Fruit fly (Drosophila melanogaster): ENCODE measurements around the gene jvl.

The jvl gene

DNA sequence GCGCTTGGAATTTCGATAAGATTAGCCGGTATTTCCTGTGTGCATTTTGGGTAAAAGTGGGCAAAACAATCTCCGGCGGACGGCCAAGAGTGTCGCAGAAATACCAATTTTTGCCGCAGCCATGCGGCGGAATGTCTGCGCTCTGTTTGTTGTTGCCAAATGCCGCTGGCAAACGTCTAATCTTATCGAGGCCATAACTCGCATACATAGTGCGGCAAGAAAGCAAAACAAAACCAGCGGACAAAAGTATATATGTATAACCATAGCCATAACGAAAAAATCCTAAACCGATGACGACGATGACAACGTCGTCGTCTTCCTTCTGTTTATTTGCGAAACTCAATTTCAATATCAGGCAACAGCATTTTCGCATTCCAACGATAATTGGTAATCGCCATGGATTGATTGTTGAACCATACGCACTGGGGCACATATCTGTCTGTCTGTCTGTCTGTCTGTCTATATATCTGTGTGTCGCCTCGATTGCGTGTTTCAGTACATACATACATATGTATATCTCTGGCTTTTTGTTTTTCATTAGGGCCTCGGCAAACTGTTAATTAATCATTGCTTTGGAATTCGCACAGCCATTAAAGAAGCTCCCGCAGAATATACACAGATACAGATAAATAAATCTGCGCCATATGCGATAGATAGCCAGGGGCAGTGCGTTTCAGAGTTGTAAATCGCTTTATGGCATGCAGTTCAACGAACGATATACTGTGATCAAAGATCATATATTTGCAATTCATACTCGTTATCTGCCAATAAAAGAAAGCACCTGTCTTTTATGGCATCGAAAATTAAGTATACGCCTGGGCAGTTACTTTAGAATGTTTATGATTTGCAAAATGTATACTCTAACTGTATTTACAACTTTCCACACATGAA lies 37.8 kb upstream of the jvl start:
- TF ChIP-seq sens (GFP tag), result peak; percentile 61
- TF ChIP-seq chinmo (GFP tag; IDR thresholded peaks at IDR 0.05; ENCODE audit: partially characterized antibody), result 0 out of 4 replicates have a peak, but pooled peaks have one; percentile 24
- peak; percentile 34 for TF ChIP-seq lab (GFP tag; optimal IDR thresholded peaks at IDR 0.05)
- peak; percentile 83 for TF ChIP-seq exex (tag; optimal IDR thresholded peaks at IDR 0.05)
- no peak for TF ChIP-seq Eip74EF (GFP tag; optimal IDR thresholded peaks at IDR 0.05)
- TF ChIP-seq caup (GFP tag; optimal IDR thresholded peaks at IDR 0.05; ENCODE audit: severe bottlenecking), result peak; percentile 13
- peak; percentile 28 for TF ChIP-seq CG10543 (GFP tag; optimal IDR thresholded peaks at IDR 0.05)
- TF ChIP-seq Mrtf (GFP tag; IDR thresholded peaks at IDR 0.05), result no peak
- TF ChIP-seq eve (GFP tag; optimal IDR thresholded peaks at IDR 0.05), result peak in 1 of 2 experiments; percentile 7
- peak; percentile 6 for TF ChIP-seq mirr (GFP tag; optimal IDR thresholded peaks at IDR 0.05)
- peak; percentile 96 for TF ChIP-seq sd (tag; optimal IDR thresholded peaks at IDR 0.05)
- TF ChIP-seq B-H2 (GFP tag; optimal IDR thresholded peaks at IDR 0.05), result no peak
- TF ChIP-seq CG17912 (GFP tag; optimal IDR thresholded peaks at IDR 0.05), result no peak
- TF ChIP-seq slp2 (GFP tag; optimal IDR thresholded peaks at IDR 0.05), result no peak
- TF ChIP-seq sug (tag; optimal IDR thresholded peaks at IDR 0.05), result peak; percentile 18
- no peak for TF ChIP-seq Hsf (GFP tag; optimal IDR thresholded peaks at IDR 0.05)
- TF ChIP-seq Med (GFP tag), result peak; percentile 61
- no peak for TF ChIP-seq abd-A (tag; optimal IDR thresholded peaks at IDR 0.05)
- TF ChIP-seq CG11695 (GFP tag; IDR thresholded peaks at IDR 0.05), result 0 out of 3 replicates have a peak, but pooled peaks have one; percentile 31
- no peak for TF ChIP-seq CG12659 (GFP tag; optimal IDR thresholded peaks at IDR 0.05)
- TF ChIP-seq Dfd (GFP tag; optimal IDR thresholded peaks at IDR 0.05), result no peak

DNA sequence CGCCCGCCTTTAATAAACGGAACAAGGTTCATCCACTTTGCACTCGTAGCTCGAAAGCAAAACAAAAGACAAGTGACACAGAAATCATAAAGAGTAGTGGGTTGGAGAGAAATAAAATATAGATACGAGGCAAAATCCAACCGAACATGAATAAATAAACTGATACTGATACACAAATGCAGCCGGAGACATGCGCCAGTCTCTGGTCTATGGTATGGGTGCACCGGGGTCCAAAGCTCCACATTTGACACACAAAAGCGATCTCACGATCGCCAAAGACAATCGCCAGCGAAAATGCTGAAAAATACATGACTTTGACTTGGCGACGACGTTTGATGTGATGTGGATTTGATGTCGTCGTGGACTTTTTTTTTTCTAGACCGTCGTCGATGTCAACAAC lies 36.1 kb upstream of the jvl start:
- TF ChIP-seq Neu2 (GFP tag; optimal IDR thresholded peaks at IDR 0.05; ENCODE audit: borderline replicate concordance) (no peak), CkIIα-i1 (GFP tag; IDR thresholded peaks at IDR 0.05) (no peak), CG30403 (GFP tag; optimal IDR thresholded peaks at IDR 0.05) (no peak), Side (GFP tag; optimal IDR thresholded peaks at IDR 0.05) (no peak), sens-2 (GFP tag; IDR thresholded peaks at IDR 0.05) (no peak), Ets65A (GFP tag) (no peak), CG17361 (GFP tag; IDR thresholded peaks at IDR 0.05) (no peak), amos (GFP tag; IDR thresholded peaks at IDR 0.05; ENCODE audit: partially characterized antibody) (no peak), CG11085 (GFP tag; IDR thresholded peaks at IDR 0.05) (no peak), Hr78 (GFP tag; optimal IDR thresholded peaks at IDR 0.05) (peak in 1 of 2 experiments; percentile 5), nom (GFP tag; optimal IDR thresholded peaks at IDR 0.05) (peak; percentile 74), nerfin-2 (GFP tag; IDR thresholded peaks at IDR 0.05; ENCODE audit: partially characterized antibody) (no peak), Atf6 (GFP tag; IDR thresholded peaks at IDR 0.05) (no peak), Drgx (GFP tag; IDR thresholded peaks at IDR 0.05) (peak; percentile 32; the same call in 1 of the 2 replicates), scrt (GFP tag; optimal IDR thresholded peaks at IDR 0.05) (no peak), Atf3 (GFP tag; optimal IDR thresholded peaks at IDR 0.05) (no peak), D19B (GFP tag; optimal IDR thresholded peaks at IDR 0.05) (no peak), Hey (tag; optimal IDR thresholded peaks at IDR 0.05) (no peak), CG7556 (GFP tag; optimal IDR thresholded peaks at IDR 0.05) (no peak), CG12219 (GFP tag; optimal IDR thresholded peaks at IDR 0.05) (no peak), CG7987 (GFP tag; optimal IDR thresholded peaks at IDR 0.05) (peak; percentile 43), CG2199 (GFP tag; IDR thresholded peaks at IDR 0.05) (0 out of 3 replicates have a peak, but pooled peaks have one; percentile 52), oc (tag; optimal IDR thresholded peaks at IDR 0.05) (peak; percentile 0), CG1603 (tag; optimal IDR thresholded peaks at IDR 0.05) (no peak), klu (GFP tag; IDR thresholded peaks at IDR 0.05) (no peak), CG7357 (GFP tag; IDR thresholded peaks at IDR 0.05) (no peak), dati (GFP tag; IDR thresholded peaks at IDR 0.05) (0 out of 2 replicates have a peak, but pooled peaks have one; percentile 4)

Measured in whole organism, embryonic.